Worm (Caenorhabditis elegans): Measurements from ENCODE around the gene math-42.

DNA sequence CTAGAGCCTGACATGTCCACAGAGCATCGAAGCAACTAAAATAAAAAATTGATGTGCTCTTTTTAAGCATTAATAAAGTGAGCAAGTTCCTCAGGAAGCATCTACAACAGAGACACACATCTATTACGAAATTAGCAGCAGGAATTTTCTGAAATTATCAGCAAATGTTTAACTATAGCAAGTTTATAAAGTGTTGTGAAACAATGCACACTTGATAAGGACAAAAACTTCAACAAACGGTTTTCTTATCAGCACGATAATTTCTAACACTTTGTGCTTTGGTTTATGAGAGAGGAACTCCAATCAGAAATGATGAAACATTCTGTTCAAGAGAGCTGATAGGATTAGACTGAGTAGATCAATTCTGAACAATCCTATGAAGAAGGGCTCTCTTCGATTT, 9.1 kb upstream of the math-42 start, which contains the start of gene trpl-5:
- TF ChIP-seq lin-13 (tag; optimal IDR thresholded peaks at IDR 0.05), result no peak
- no peak for TF ChIP-seq nhr-28 (tag; optimal IDR thresholded peaks at IDR 0.05)
- no peak for TF ChIP-seq snpc-4 (tag; optimal IDR thresholded peaks at IDR 0.05)
- TF ChIP-seq tbx-8 (GFP tag; optimal IDR thresholded peaks at IDR 0.05), result no peak
- no peak for TF ChIP-seq elt-1 (tag; optimal IDR thresholded peaks at IDR 0.05; ENCODE audit: borderline replicate concordance, insufficient read depth)
- TF ChIP-seq unc-39 (tag; optimal IDR thresholded peaks at IDR 0.05), result no peak
- TF ChIP-seq ztf-11 (tag; optimal IDR thresholded peaks at IDR 0.05), result no peak
- TF ChIP-seq unc-62 (GFP tag; optimal IDR thresholded peaks at IDR 0.05), result no peak
- no peak for TF ChIP-seq mep-1 (tag; optimal IDR thresholded peaks at IDR 0.05)
- TF ChIP-seq nhr-76 (tag; optimal IDR thresholded peaks at IDR 0.05), result no peak
- no peak for TF ChIP-seq nhr-12 (tag; optimal IDR thresholded peaks at IDR 0.05)
